Fruit fly (Drosophila melanogaster) whole organism, wandering third instar larva: Measurements from ENCODE around the gene pum.
A peak's percentile ranks its signal among the peaks of the same experiment; 100 is the strongest.

ENCODE experiments used
- Abd-B ChIP-seq: fragments of >200 bp; optimal IDR thresholded peaks from 2 replicates; lab custom pipeline; 2017; ENCODE audit warnings: missing biosample characterization, missing genetic modification characterization
- CG32264 ChIP-seq: fragments of 200-800 bp; sonication (Bioruptor generic); optimal IDR thresholded peaks from 2 replicates; lab custom pipeline; 2016; ENCODE audit warnings: missing biosample characterization, missing genetic modification characterization
- CG9705 ChIP-seq: fragments of 200-800 bp; sonication (Bioruptor generic); optimal IDR thresholded peaks from 2 replicates; lab custom pipeline; 2018; ENCODE audit warnings: missing biosample characterization, mild to moderate bottlenecking, missing genetic modification characterization
- CrebA ChIP-seq: fragments of 200-800 bp; sonication (Bioruptor generic); optimal IDR thresholded peaks from 2 replicates; lab custom pipeline; 2016; ENCODE audit warnings: missing biosample characterization, mild to moderate bottlenecking, missing genetic modification characterization, borderline replicate concordance
- Dfd ChIP-seq: fragments of >200 bp; optimal IDR thresholded peaks from 2 replicates; lab custom pipeline; 2017; ENCODE audit warnings: missing biosample characterization, missing genetic modification characterization
- Dif ChIP-seq: fragments of 200-275, 200-300 bp; sonication (Bioruptor generic); optimal IDR thresholded peaks from 2 replicates; lab custom pipeline; 2018; ENCODE audit warnings: missing biosample characterization, missing genetic modification characterization; ENCODE audit not compliant: partially characterized antibody
- GATAd ChIP-seq: sonication (Bioruptor generic); optimal IDR thresholded peaks from 2 replicates; lab custom pipeline; 2016; ENCODE audit warnings: missing biosample characterization, missing genetic modification characterization
- HLH106 ChIP-seq: fragments of 200-800 bp; optimal IDR thresholded peaks from 3 replicates; lab custom pipeline; 2019; ENCODE audit warnings: missing biosample characterization, mild to moderate bottlenecking, missing genetic modification characterization, moderate library complexity
- Hnf4 ChIP-seq: fragments of 200-800 bp; sonication (Bioruptor generic); optimal IDR thresholded peaks from 2 replicates; lab custom pipeline; 2016; ENCODE audit warnings: missing biosample characterization, mild to moderate bottlenecking, missing genetic modification characterization
- Hr78 ChIP-seq: fragments of >200 bp; optimal IDR thresholded peaks from 2 replicates; lab custom pipeline; 2017; ENCODE audit warnings: missing biosample characterization, missing genetic modification characterization
- Hr83 ChIP-seq: fragments of 200-300 bp; sonication (Bioruptor generic); optimal IDR thresholded peaks from 2 replicates; lab custom pipeline; 2016; ENCODE audit warnings: missing biosample characterization, mild to moderate bottlenecking, missing genetic modification characterization, moderate library complexity; ENCODE audit not compliant: poor library complexity, severe bottlenecking
- Jra ChIP-seq: sonication (Bioruptor generic); optimal IDR thresholded peaks from 2 replicates; lab custom pipeline; 2016; ENCODE audit warnings: missing biosample characterization, missing genetic modification characterization
- Mio ChIP-seq: sonication (Bioruptor generic); optimal IDR thresholded peaks from 2 replicates; lab custom pipeline; 2016; ENCODE audit warnings: missing biosample characterization, missing genetic modification characterization
- Myc ChIP-seq: fragments of >200 bp; optimal IDR thresholded peaks from 2 replicates; lab custom pipeline; 2017
- N ChIP-seq: fragments of >200 bp; optimal IDR thresholded peaks from 2 replicates; lab custom pipeline; 2018; ENCODE audit warnings: missing biosample characterization, missing external identifiers, missing genetic modification characterization
- OdsH ChIP-seq: fragments of 200-800 bp; sonication (Bioruptor generic); optimal IDR thresholded peaks from 2 replicates; lab custom pipeline; 2016; ENCODE audit warnings: missing biosample characterization, mild to moderate bottlenecking, missing genetic modification characterization
- Rel ChIP-seq, 2 experiments: fragments of 200-800 bp; sonication (Bioruptor generic) in 1 of 2; optimal IDR thresholded peaks; 2 replicates in 1 of 2; 3 replicates in 1 of 2; lab custom pipeline; 2016 to 2019; ENCODE audit warnings: mild to moderate bottlenecking in 2 of 2, missing biosample characterization in 2 of 2, missing genetic modification characterization in 2 of 2, moderate library complexity in 1 of 2
- Sp1 ChIP-seq: fragments of 200-800 bp; sonication (Bioruptor generic); optimal IDR thresholded peaks from 3 replicates; lab custom pipeline; 2019; ENCODE audit warnings: missing biosample characterization, mild to moderate bottlenecking, missing genetic modification characterization, moderate library complexity
- Vsx2 ChIP-seq: fragments of 200-300, 225-300 bp; sonication (Bioruptor generic); optimal IDR thresholded peaks from 2 replicates; lab custom pipeline; 2018; ENCODE audit warnings: missing biosample characterization, missing genetic modification characterization; ENCODE audit not compliant: partially characterized antibody
- br ChIP-seq: fragments of 200-800 bp; sonication (Bioruptor generic); optimal IDR thresholded peaks from 2 replicates; lab custom pipeline; 2016; ENCODE audit warnings: missing biosample characterization, missing genetic modification characterization
- brk ChIP-seq: fragments of 200-800 bp; sonication (Bioruptor generic); optimal IDR thresholded peaks from 2 replicates; lab custom pipeline; 2016; ENCODE audit warnings: missing biosample characterization, mild to moderate bottlenecking, missing genetic modification characterization
- dl ChIP-seq, 2 experiments: fragments of 175-275, 200-275 bp in 1 of 2; fragments of 200-275 bp in 1 of 2; sonication (Bioruptor generic); optimal IDR thresholded peaks; lab custom pipeline; 2018; ENCODE audit warnings: mild to moderate bottlenecking in 2 of 2, missing biosample characterization in 2 of 2, missing genetic modification characterization in 2 of 2, moderate library complexity in 2 of 2; ENCODE audit not compliant: partially characterized antibody in 2 of 2, insufficient read depth in 1 of 2
- dmrt93B ChIP-seq: fragments of 200-800 bp; sonication (Bioruptor generic); optimal IDR thresholded peaks from 2 replicates; lab custom pipeline; 2018; ENCODE audit warnings: missing biosample characterization, mild to moderate bottlenecking, missing genetic modification characterization
- dsf ChIP-seq: sonication (Bioruptor generic); optimal IDR thresholded peaks from 2 replicates; lab custom pipeline; 2016; ENCODE audit warnings: missing biosample characterization, missing genetic modification characterization, borderline replicate concordance
- ey ChIP-seq: fragments of 200-800 bp; sonication (Bioruptor generic); optimal IDR thresholded peaks from 2 replicates; lab custom pipeline; 2016; ENCODE audit warnings: missing biosample characterization, missing genetic modification characterization
- foxo ChIP-seq, 2 experiments: fragments of 200-800 bp; sonication (Bioruptor generic); optimal IDR thresholded peaks; 2 replicates in 1 of 2; 3 replicates in 1 of 2; lab custom pipeline; 2016 to 2017; ENCODE audit warnings: missing biosample characterization in 2 of 2, missing genetic modification characterization in 2 of 2
- fru ChIP-seq: fragments of 200-800 bp; sonication (Bioruptor generic); optimal IDR thresholded peaks from 3 replicates; lab custom pipeline; 2016; ENCODE audit warnings: missing biosample characterization, mild to moderate bottlenecking, missing genetic modification characterization
- h ChIP-seq: fragments of 200-800 bp; sonication (Bioruptor generic); optimal IDR thresholded peaks from 3 replicates; lab custom pipeline; 2016; ENCODE audit warnings: missing biosample characterization, mild to moderate bottlenecking, missing genetic modification characterization
- jim ChIP-seq: fragments of 175-275, 200-325 bp; sonication (Bioruptor generic); optimal IDR thresholded peaks from 2 replicates; lab custom pipeline; 2016; ENCODE audit warnings: missing biosample characterization, mild to moderate bottlenecking, missing genetic modification characterization
- lola ChIP-seq: fragments of >200 bp; optimal IDR thresholded peaks from 2 replicates; lab custom pipeline; 2017; ENCODE audit warnings: missing biosample characterization, missing genetic modification characterization
- pan ChIP-seq: fragments of >200 bp; optimal IDR thresholded peaks from 2 replicates; lab custom pipeline; 2017
- psq ChIP-seq: fragments of 200-800 bp; sonication (Bioruptor generic); optimal IDR thresholded peaks from 3 replicates; lab custom pipeline; 2017; ENCODE audit warnings: missing biosample characterization, mild to moderate bottlenecking, missing genetic modification characterization, moderate library complexity
- rgr ChIP-seq: fragments of 200-800 bp; sonication (Bioruptor generic); optimal IDR thresholded peaks from 3 replicates; lab custom pipeline; 2016; ENCODE audit warnings: missing biosample characterization, mild to moderate bottlenecking, missing genetic modification characterization
- sage ChIP-seq: fragments of 200-800 bp; sonication (Bioruptor generic); optimal IDR thresholded peaks from 2 replicates; lab custom pipeline; 2016; ENCODE audit warnings: missing biosample characterization, mild to moderate bottlenecking, missing genetic modification characterization
- sv ChIP-seq: fragments of 200-800 bp; sonication (Bioruptor generic); optimal IDR thresholded peaks from 3 replicates; lab custom pipeline; 2016; ENCODE audit warnings: missing biosample characterization, missing genetic modification characterization
- tai ChIP-seq: sonication (Bioruptor generic); optimal IDR thresholded peaks from 2 replicates; lab custom pipeline; 2016; ENCODE audit warnings: missing biosample characterization, missing genetic modification characterization
- usp ChIP-seq: fragments of >200 bp; optimal IDR thresholded peaks from 2 replicates; lab custom pipeline; 2017; ENCODE audit warnings: missing biosample characterization, missing genetic modification characterization
- woc ChIP-seq: sonication (Bioruptor generic); optimal IDR thresholded peaks from 2 replicates; lab custom pipeline; 2016; ENCODE audit warnings: missing biosample characterization, mild to moderate bottlenecking, missing genetic modification characterization

The pum gene

DNA sequence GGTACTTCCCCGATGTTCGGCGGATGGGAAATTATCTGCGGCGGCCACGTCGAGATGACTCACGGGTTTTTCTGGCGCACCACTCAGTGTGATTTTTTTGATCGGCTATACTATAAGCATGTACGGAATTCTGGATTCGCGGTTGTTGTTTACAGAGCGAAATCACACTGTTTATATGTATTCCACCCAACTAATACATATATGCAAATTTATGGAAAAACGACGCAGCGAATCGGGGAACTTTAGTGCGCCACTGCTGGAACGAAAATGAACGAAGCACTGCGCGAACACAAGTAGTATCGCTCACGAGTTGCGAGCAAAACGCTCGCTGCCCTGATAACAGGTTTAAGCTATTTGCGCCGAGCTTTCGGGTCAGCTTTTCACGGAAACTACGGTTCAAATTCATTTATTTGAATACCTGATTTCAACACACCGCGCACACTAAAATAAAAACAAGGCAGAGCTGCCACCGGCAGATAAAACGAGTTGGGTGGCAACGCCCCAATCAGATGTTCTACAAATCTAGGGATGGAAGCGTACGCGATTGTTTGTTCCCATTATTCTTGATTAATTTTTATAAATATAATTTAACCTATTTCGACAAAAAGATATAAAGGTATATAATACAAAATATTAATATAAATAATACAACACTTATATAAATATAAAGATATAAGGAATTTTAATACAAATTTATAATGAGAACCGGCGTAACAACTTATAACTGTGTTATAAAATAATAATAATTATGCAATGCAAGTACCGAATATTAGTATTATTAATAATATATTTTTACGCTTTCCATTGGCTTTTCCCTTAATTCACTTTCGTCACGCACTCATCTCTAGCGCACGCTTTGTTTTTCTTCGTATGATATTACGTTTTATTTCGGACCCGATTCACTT lies 189.7 kb downstream of the pum start, which contains the start of gene Rel:
Gene Rel (minus strand): TSS at position 417 of the 905 bp plus-strand sequence.
- TF ChIP-seq woc (GFP tag; lab: Kevin White, UChicago) (peak; percentile 54), Hr83 (GFP tag; lab: Kevin White, UChicago) (peak; percentile 27), br (GFP tag; lab: Kevin White, UChicago) (peak; percentile 56), dmrt93B (GFP tag; lab: Kevin White, UChicago) (peak; percentile 58), Abd-B (GFP tag; lab: Kevin White, UChicago) (no peak), sv (GFP tag; lab: Kevin White, UChicago) (peak; percentile 48), psq (peak; percentile 66), CG9705 (GFP tag; lab: Kevin White, UChicago) (peak; percentile 48), Mio (GFP tag; lab: Kevin White, UChicago) (no peak), dsf (GFP tag; lab: Kevin White, UChicago) (no peak), pan (lab: Kevin White, UChicago) (no peak), Hr78 (no peak), foxo (GFP tag; optimal IDR thresholded peaks at IDR 0.05; lab: Kevin White, UChicago) (peak; percentile 10 to 62), OdsH (GFP tag; lab: Kevin White, UChicago) (peak; percentile 59), fru (GFP tag; lab: Kevin White, UChicago) (peak; percentile 50), CG32264 (GFP tag; lab: Kevin White, UChicago) (no peak), Vsx2 (GFP tag; lab: Kevin White, UChicago) (no peak), usp (GFP tag; lab: Kevin White, UChicago) (no peak), lola (GFP tag; lab: Kevin White, UChicago) (no peak), jim (GFP tag; lab: Kevin White, UChicago) (no peak), N (GFP tag; lab: Kevin White, UChicago) (no peak), CrebA (no peak), Sp1 (GFP tag; lab: Kevin White, UChicago) (peak; percentile 77), Jra (GFP tag; lab: Kevin White, UChicago) (peak; percentile 91), rgr (GFP tag; lab: Kevin White, UChicago) (peak; percentile 52), tai (GFP tag; lab: Kevin White, UChicago) (no peak), HLH106 (tag; lab: Kevin White, UChicago) (peak; percentile 86), Dfd (GFP tag; lab: Kevin White, UChicago) (no peak), dl (GFP tag; optimal IDR thresholded peaks at IDR 0.05; lab: Kevin White, UChicago; ENCODE audit: insufficient read depth in 1 of 2, partially characterized antibody in 2 of 2) (peak; percentile 14 to 71), h (peak; percentile 80), Hnf4 (peak; percentile 58), GATAd (GFP tag; lab: Kevin White, UChicago) (no peak), Rel (GFP tag; optimal IDR thresholded peaks at IDR 0.05; lab: Kevin White, UChicago) (no peak), Rel (tag; optimal IDR thresholded peaks at IDR 0.05; lab: Kevin White, UChicago) (no peak), sage (GFP tag; lab: Kevin White, UChicago) (no peak), Myc (lab: Kevin White, UChicago) (no peak), Dif (GFP tag; lab: Kevin White, UChicago) (peak; percentile 75), ey (GFP tag; lab: Kevin White, UChicago) (peak; percentile 4), brk (GFP tag; lab: Kevin White, UChicago) (peak; percentile 43)

DNA sequence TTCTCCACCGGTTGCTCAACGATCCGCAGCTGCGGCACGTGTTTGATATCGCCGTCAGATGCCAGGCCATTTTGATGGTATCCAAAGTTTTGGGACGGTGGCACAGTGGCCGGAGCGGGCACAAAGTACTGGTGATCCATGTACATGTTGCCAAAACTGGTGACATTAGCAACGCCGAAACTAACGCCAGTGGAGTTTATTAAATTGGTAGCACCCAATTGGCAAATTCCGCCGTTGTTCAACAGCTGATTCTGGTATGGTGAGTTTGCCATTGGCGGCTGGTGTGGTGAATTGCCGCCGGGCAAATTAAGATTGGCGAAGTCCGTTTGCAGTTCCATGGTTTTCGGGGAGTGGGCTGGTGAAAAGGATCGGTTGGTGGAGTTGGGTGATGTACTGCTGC lies 190.5 kb downstream of the pum start:
- TF ChIP-seq woc (GFP tag; lab: Kevin White, UChicago) (no peak), sage (GFP tag; lab: Kevin White, UChicago) (no peak), dmrt93B (GFP tag; lab: Kevin White, UChicago) (no peak), h (no peak), pan (lab: Kevin White, UChicago) (no peak), Hr78 (no peak)
